Fruit fly (Drosophila melanogaster) whole organism, embryonic: ENCODE data around the gene CG6431.

Experiments used
- Abd-B ChIP-seq: fragments of 200-800 bp; sonication (Bioruptor generic); optimal IDR thresholded peaks from 2 replicates; lab custom pipeline; 2018; ENCODE audit warnings: missing biosample characterization, mild to moderate bottlenecking, missing genetic modification characterization, moderate library complexity
- Atf3 ChIP-seq: fragments of 200-800 bp; sonication (Bioruptor generic); optimal IDR thresholded peaks from 3 replicates; lab custom pipeline; 2016; ENCODE audit warnings: missing biosample characterization, missing genetic modification characterization
- Awh ChIP-seq: fragments of 200-800 bp; sonication (Bioruptor generic); IDR thresholded peaks from 2 replicates; pipeline ENCODE4, ENCODE4 v1.3.6; 2022; ENCODE audit warnings: missing biosample characterization, missing genetic modification characterization
- CG11398 ChIP-seq: fragments of 200-800 bp; sonication (Bioruptor generic); optimal IDR thresholded peaks from 2 replicates; lab custom pipeline; 2016; ENCODE audit warnings: missing biosample characterization, missing genetic modification characterization
- CG13296 ChIP-seq: fragments of 200-800 bp; sonication (Bioruptor generic); optimal IDR thresholded peaks from 3 replicates; lab custom pipeline; 2018; ENCODE audit warnings: missing biosample characterization, mild to moderate bottlenecking, missing genetic modification characterization
- CG13894 ChIP-seq: fragments of 200-800 bp; sonication (Bioruptor generic); optimal IDR thresholded peaks from 3 replicates; lab custom pipeline; 2018; ENCODE audit warnings: missing biosample characterization, mild to moderate bottlenecking, missing genetic modification characterization, moderate library complexity
- CG14667 ChIP-seq: fragments of 200-800 bp; sonication (Bioruptor generic); IDR thresholded peaks from 2 replicates; pipeline ENCODE4 v1.3.6; 2022; ENCODE audit warnings: missing biosample characterization, missing genetic modification characterization
- CG15011 ChIP-seq: fragments of 200-800 bp; sonication (Bioruptor generic); optimal IDR thresholded peaks from 3 replicates; lab custom pipeline; 2018; ENCODE audit warnings: missing biosample characterization, mild to moderate bottlenecking, missing genetic modification characterization
- CG1603 ChIP-seq: fragments of 200-800 bp; sonication (Bioruptor generic); optimal IDR thresholded peaks from 2 replicates; lab custom pipeline; 2019; ENCODE audit warnings: missing biosample characterization, mild to moderate bottlenecking, missing genetic modification characterization, moderate library complexity
- CG16813 ChIP-seq: fragments of 200-800 bp; sonication (Bioruptor generic); IDR thresholded peaks from 3 replicates; pipeline ENCODE4 v1.3.6; 2022; ENCODE audit warnings: missing biosample characterization, missing genetic modification characterization; ENCODE audit not compliant: partially characterized antibody
- CG17359 ChIP-seq: fragments of 200-800 bp; sonication (Bioruptor generic); optimal IDR thresholded peaks from 3 replicates; lab custom pipeline; 2018; ENCODE audit warnings: missing biosample characterization, mild to moderate bottlenecking, missing genetic modification characterization, moderate library complexity
- CG17612 ChIP-seq: fragments of 200-800 bp; sonication (Bioruptor generic); IDR thresholded peaks from 2 replicates; pipeline ENCODE4 v1.3.6; 2022; ENCODE audit warnings: missing biosample characterization, missing genetic modification characterization
- CG32532 ChIP-seq: fragments of 200-800 bp; sonication (Bioruptor generic); IDR thresholded peaks from 2 replicates; pipeline ENCODE4 v1.3.6; 2022; ENCODE audit warnings: missing biosample characterization, missing genetic modification characterization
- CG34422 ChIP-seq: fragments of 200-800 bp; sonication (Bioruptor generic); IDR thresholded peaks from 3 replicates; pipeline ENCODE4 v1.3.6; 2022; ENCODE audit warnings: missing biosample characterization, missing genetic modification characterization
- CG3847 ChIP-seq: fragments of 200-800 bp; sonication (Bioruptor generic); IDR thresholded peaks from 2 replicates; pipeline ENCODE4 v1.3.6; 2022; ENCODE audit warnings: missing biosample characterization, missing genetic modification characterization
- CG6272 ChIP-seq: fragments of 200-800 bp; sonication (Bioruptor generic); IDR thresholded peaks from 2 replicates; pipeline ENCODE4 v1.3.6; 2022; ENCODE audit warnings: missing biosample characterization, missing genetic modification characterization
- CG6689 ChIP-seq: fragments of 200-800 bp; sonication (Bioruptor generic); IDR thresholded peaks from 2 replicates; pipeline ENCODE4 v1.3.6; 2022; ENCODE audit warnings: missing biosample characterization, missing genetic modification characterization
- CG7372 ChIP-seq: fragments of 200-800 bp; sonication (Bioruptor generic); IDR thresholded peaks from 2 replicates; pipeline ENCODE4 v1.3.6; 2022; ENCODE audit warnings: missing biosample characterization, missing genetic modification characterization
- CG7987 ChIP-seq: fragments of 200-800 bp; sonication (Bioruptor generic); optimal IDR thresholded peaks from 2 replicates; lab custom pipeline; 2018; ENCODE audit warnings: missing biosample characterization, mild to moderate bottlenecking, missing genetic modification characterization, moderate library complexity
- CG8281 ChIP-seq: fragments of 200-800 bp; sonication (Bioruptor generic); optimal IDR thresholded peaks from 2 replicates; lab custom pipeline; 2018; ENCODE audit warnings: missing biosample characterization, mild to moderate bottlenecking, missing genetic modification characterization, moderate library complexity
- D19A ChIP-seq: fragments of 200-800 bp; optimal IDR thresholded peaks from 3 replicates; lab custom pipeline; 2019; ENCODE audit warnings: missing biosample characterization, mild to moderate bottlenecking, missing genetic modification characterization, moderate library complexity
- Fer2 ChIP-seq: fragments of 200-800 bp; sonication (Bioruptor generic); optimal IDR thresholded peaks from 2 replicates; lab custom pipeline; 2018; ENCODE audit warnings: missing biosample characterization, mild to moderate bottlenecking, missing genetic modification characterization, moderate library complexity
- Gsc ChIP-seq: fragments of 200-800 bp; sonication (Bioruptor generic); IDR thresholded peaks from 2 replicates; pipeline ENCODE4 v1.3.6; 2022; ENCODE audit warnings: missing biosample characterization, missing genetic modification characterization
- HLH3B ChIP-seq: fragments of 200-800 bp; sonication (Bioruptor generic); IDR thresholded peaks from 2 replicates; pipeline ENCODE4 v1.3.6; 2022; ENCODE audit warnings: missing biosample characterization, missing genetic modification characterization
- Lhr ChIP-seq: fragments of 200-800 bp; sonication (Bioruptor generic); optimal IDR thresholded peaks from 3 replicates; lab custom pipeline; 2017; ENCODE audit warnings: mild to moderate bottlenecking, missing biosample characterization, missing genetic modification reagents, missing genetic modification characterization
- Lpt ChIP-seq: fragments of >200 bp; optimal IDR thresholded peaks from 2 replicates; lab custom pipeline; 2018; ENCODE audit warnings: missing biosample characterization, missing genetic modification characterization
- Myb ChIP-seq: fragments of 200-800 bp; sonication (Bioruptor generic); optimal IDR thresholded peaks from 2 replicates; lab custom pipeline; 2016; ENCODE audit warnings: missing biosample characterization, missing genetic modification characterization
- Nf-YA ChIP-seq: fragments of 200-800 bp; sonication (Bioruptor generic); IDR thresholded peaks from 2 replicates; pipeline ENCODE4 v1.3.6; 2022; ENCODE audit warnings: missing biosample characterization, missing genetic modification characterization
- PHDP ChIP-seq: fragments of 200-800 bp; sonication (Bioruptor generic); optimal IDR thresholded peaks from 3 replicates; lab custom pipeline; 2018; ENCODE audit warnings: missing biosample characterization, mild to moderate bottlenecking, missing genetic modification characterization, moderate library complexity
- Side ChIP-seq: fragments of 200-800 bp; sonication (Bioruptor generic); optimal IDR thresholded peaks from 2 replicates; lab custom pipeline; 2016; ENCODE audit warnings: missing biosample characterization, missing genetic modification characterization
- TFAM ChIP-seq: fragments of 200-800 bp; sonication (Bioruptor generic); optimal IDR thresholded peaks from 2 replicates; lab custom pipeline; 2017; ENCODE audit warnings: missing biosample characterization, missing genetic modification characterization, inconsistent platforms
- al ChIP-seq: fragments of 200-800 bp; sonication (Bioruptor generic); IDR thresholded peaks from 2 replicates; pipeline ENCODE4 v1.3.6; 2022; ENCODE audit warnings: missing biosample characterization, missing genetic modification characterization
- ase ChIP-seq: fragments of 200-800 bp; sonication (Bioruptor generic); IDR thresholded peaks from 3 replicates; pipeline ENCODE4 v1.3.6; 2022; ENCODE audit warnings: missing biosample characterization, missing genetic modification characterization
- btn ChIP-seq: fragments of 200-800 bp; sonication (Bioruptor generic); optimal IDR thresholded peaks from 2 replicates; lab custom pipeline; 2016; ENCODE audit warnings: missing biosample characterization, missing genetic modification characterization
- cas ChIP-seq: fragments of 200-800 bp; sonication (Bioruptor generic); IDR thresholded peaks from 2 replicates; pipeline ENCODE4 v1.3.6; 2022; ENCODE audit warnings: missing biosample characterization, missing genetic modification characterization
- caup ChIP-seq: fragments of 200-800 bp; sonication (Bioruptor generic); optimal IDR thresholded peaks from 3 replicates; lab custom pipeline; 2017; ENCODE audit warnings: missing biosample characterization, mild to moderate bottlenecking, missing genetic modification characterization, moderate library complexity; ENCODE audit not compliant: severe bottlenecking
- croc ChIP-seq: fragments of 200-800 bp; sonication (Bioruptor generic); conservative IDR thresholded peaks from 3 replicates; pipeline ENCODE4 v1.3.6; 2022; ENCODE audit warnings: missing biosample characterization, missing genetic modification characterization
- crol ChIP-seq: fragments of 200-800 bp; sonication (Bioruptor generic); IDR thresholded peaks from 2 replicates; pipeline ENCODE4 v1.3.6; 2022; ENCODE audit warnings: missing biosample characterization, missing genetic modification characterization
- grau ChIP-seq: fragments of 200-800 bp; optimal IDR thresholded peaks from 3 replicates; lab custom pipeline; 2019; ENCODE audit warnings: missing biosample characterization, mild to moderate bottlenecking, missing genetic modification characterization, moderate library complexity
- h ChIP-seq: fragments of >200 bp; optimal IDR thresholded peaks from 2 replicates; lab custom pipeline; 2017
- knrl ChIP-seq: fragments of 200-800 bp; sonication (Bioruptor generic); IDR thresholded peaks from 3 replicates; pipeline ENCODE4 v1.3.6; 2022; ENCODE audit warnings: missing biosample characterization, missing genetic modification characterization; ENCODE audit not compliant: partially characterized antibody
- maf-S ChIP-seq: fragments of 200-800 bp; sonication (Bioruptor generic); optimal IDR thresholded peaks from 2 replicates; lab custom pipeline; 2016; ENCODE audit warnings: missing biosample characterization, missing genetic modification characterization
- mam ChIP-seq: fragments of 200-800 bp; sonication (Bioruptor generic); optimal IDR thresholded peaks from 3 replicates; lab custom pipeline; 2016; ENCODE audit warnings: missing biosample characterization, missing genetic modification characterization
- nmo ChIP-seq: fragments of 200-800 bp; sonication (Bioruptor generic); optimal IDR thresholded peaks from 2 replicates; lab custom pipeline; 2018; ENCODE audit warnings: missing biosample characterization, mild to moderate bottlenecking, missing genetic modification characterization, moderate library complexity
- odd ChIP-seq: fragments of 200-800 bp; sonication (Bioruptor generic); optimal IDR thresholded peaks from 2 replicates; lab custom pipeline; 2017; ENCODE audit warnings: missing biosample characterization, mild to moderate bottlenecking, missing genetic modification characterization
- peb ChIP-seq: fragments of 200-800 bp; sonication (Bioruptor generic); IDR thresholded peaks from 2 replicates; pipeline ENCODE4 v1.3.6; 2022; ENCODE audit warnings: missing biosample characterization, missing genetic modification characterization
- ro ChIP-seq: fragments of 200-800 bp; sonication (Bioruptor generic); IDR thresholded peaks from 2 replicates; pipeline ENCODE4 v1.3.6; 2022; ENCODE audit warnings: missing biosample characterization, missing genetic modification characterization
- sens ChIP-seq: fragments of 200-800 bp; sonication (Bioruptor generic); peaks from one replicate; lab custom pipeline; 2016; ENCODE audit warnings: missing biosample characterization, missing genetic modification characterization
- sisA ChIP-seq: fragments of 200-800 bp; sonication (Bioruptor generic); IDR thresholded peaks from 2 replicates; pipeline ENCODE4 v1.3.6; 2022; ENCODE audit warnings: missing biosample characterization, missing genetic modification characterization
- tap ChIP-seq: fragments of 200-800 bp; optimal IDR thresholded peaks from 3 replicates; lab custom pipeline; 2019; ENCODE audit warnings: missing biosample characterization, mild to moderate bottlenecking, missing genetic modification characterization, moderate library complexity
- zen ChIP-seq: fragments of 200-800 bp; sonication (Bioruptor generic); optimal IDR thresholded peaks from 3 replicates; lab custom pipeline; 2018; ENCODE audit warnings: missing biosample characterization, mild to moderate bottlenecking, missing genetic modification characterization, moderate library complexity
- zen2 ChIP-seq: fragments of 200-800 bp; sonication (Bioruptor generic); IDR thresholded peaks from 3 replicates; pipeline ENCODE4 v1.3.6; 2022; ENCODE audit warnings: missing biosample characterization, missing genetic modification characterization; ENCODE audit not compliant: partially characterized antibody

CG6431 gene

dm6 chr2L:10732343-10732808 is 8.4 kb downstream of the CG6431 start, which contains the start of the genes EMC3 and Dpy-30L1 (continued):
- TF ChIP-seq CG6272 (GFP tag; lab: Robert Waterston, UW) (0 out of 2 replicates have a peak, but pooled peaks have one; percentile 27), Awh (no peak), ro (GFP tag; lab: Robert Waterston, UW) (no peak), grau (tag; lab: Kevin White, UChicago) (peak; percentile 66), ase (GFP tag; lab: Robert Waterston, UW) (peak; percentile 23; the same call in 1 of the 3 replicates), CG6689 (GFP tag; lab: Robert Waterston, UW) (peak; percentile 65), CG14667 (0 out of 2 replicates have a peak, but pooled peaks have one; percentile 29), Fer2 (tag; lab: Kevin White, UChicago) (peak; percentile 2), Abd-B (GFP tag; lab: Kevin White, UChicago) (peak; percentile 51), CG13296 (GFP tag; lab: Kevin White, UChicago) (no peak), Gsc (GFP tag; lab: Robert Waterston, UW) (no peak), btn (GFP tag; lab: Kevin White, UChicago) (no peak), cas (GFP tag; lab: Robert Waterston, UW) (no peak), Lhr (peak; percentile 11), odd (GFP tag; lab: Kevin White, UChicago) (no peak), knrl (peak; percentile 86), Lpt (GFP tag; lab: Kevin White, UChicago) (no peak), sisA (GFP tag; lab: Robert Waterston, UW) (peak; percentile 34), CG13894 (tag; lab: Kevin White, UChicago) (no peak), CG8281 (tag; lab: Kevin White, UChicago) (no peak), caup (peak; percentile 10), maf-S (no peak), mam (GFP tag; lab: Kevin White, UChicago) (peak; percentile 55), CG17612 (GFP tag; lab: Robert Waterston, UW) (no peak), CG34422 (GFP tag; lab: Robert Waterston, UW) (peak; percentile 66; the same call in 2 of the 3 replicates), peb (no peak), zen2 (GFP tag; lab: Robert Waterston, UW) (peak; percentile 69; the same call in 1 of the 3 replicates), CG11398 (GFP tag; lab: Kevin White, UChicago) (no peak), zen (peak; percentile 67), CG15011 (GFP tag; lab: Kevin White, UChicago) (no peak), PHDP (tag; lab: Kevin White, UChicago) (peak; percentile 67), Myb (GFP tag; lab: Kevin White, UChicago) (peak; percentile 46), CG7372 (GFP tag; lab: Robert Waterston, UW) (0 out of 2 replicates have a peak, but pooled peaks have one; percentile 23), h (lab: Kevin White, UChicago) (no peak), TFAM (GFP tag; lab: Kevin White, UChicago) (no peak), Atf3 (no peak), Nf-YA (no peak), CG7987 (GFP tag; lab: Kevin White, UChicago) (no peak), crol (GFP tag; lab: Robert Waterston, UW) (no peak), CG16813 (GFP tag; lab: Robert Waterston, UW) (peak; percentile 88), tap (tag; lab: Kevin White, UChicago) (no peak), al (GFP tag; lab: Robert Waterston, UW) (peak; percentile 54; the same call in 1 of the 2 replicates), CG1603 (tag; lab: Kevin White, UChicago) (peak; percentile 80), sens (GFP tag; lab: Kevin White, UChicago) (peak; percentile 94), croc (GFP tag; lab: Robert Waterston, UW) (no peak), CG32532 (GFP tag; lab: Robert Waterston, UW) (peak; percentile 42; the same call in 1 of the 2 replicates), Side (GFP tag; lab: Kevin White, UChicago) (peak; percentile 3), CG17359 (tag; lab: Kevin White, UChicago) (peak; percentile 59), CG3847 (peak; percentile 56), HLH3B (no peak), nmo (GFP tag; lab: Kevin White, UChicago) (peak; percentile 74), D19A (no peak)
